Comparison of ENCODE assay signal across 1 fruit fly cellular context in genomic region chr3R:29157418-29158398, dm6.
TF ChIP-seq lines count a peak whose summit lies in the region.

Gene rdog (plus strand): TSS chr3R:29158122.

TF ChIP-seq in whole organism, embryonic, 481 proteins besides CTCF, POLR2A, EP300 and RAD21 (continued from another document and continues in another):
- TF ChIP-seq croc (GFP tag; conservative IDR thresholded peaks at IDR 0.05; lab: Robert Waterston, UW) (peak; percentile 68), p53 (GFP tag; optimal IDR thresholded peaks at IDR 0.05; lab: Kevin White, UChicago) (peak; percentile 42), inv (GFP tag; IDR thresholded peaks at IDR 0.05; lab: Robert Waterston, UW; ENCODE audit: partially characterized antibody) (no peak), Nf-YB (GFP tag; optimal IDR thresholded peaks at IDR 0.05; lab: Kevin White, UChicago) (peak; percentile 55), zen2 (GFP tag; IDR thresholded peaks at IDR 0.05; lab: Robert Waterston, UW; ENCODE audit: partially characterized antibody) (no peak), Sin3A (optimal IDR thresholded peaks at IDR 0.05; lab: Kevin White, UChicago) (peak; percentile 33), CG12071 (GFP tag; optimal IDR thresholded peaks at IDR 0.05; lab: Kevin White, UChicago) (peak; percentile 30), Stat92E (GFP tag; optimal IDR thresholded peaks at IDR 0.05; lab: Kevin White, UChicago) (peak in 1 of 3 experiments; percentile 89), CG7786 (GFP tag; optimal IDR thresholded peaks at IDR 0.05; lab: Kevin White, UChicago) (peak; percentile 80), maf-S (GFP tag; optimal IDR thresholded peaks at IDR 0.05; lab: Kevin White, UChicago) (peak; percentile 73), eve (GFP tag; optimal IDR thresholded peaks at IDR 0.05; lab: Kevin White, UChicago) (no peak), Neu2 (GFP tag; optimal IDR thresholded peaks at IDR 0.05; lab: Kevin White, UChicago; ENCODE audit: borderline replicate concordance) (peak; percentile 2), yki (optimal IDR thresholded peaks at IDR 0.05; lab: Kevin White, UChicago) (peak; percentile 5), Dfd (GFP tag; optimal IDR thresholded peaks at IDR 0.05; lab: Kevin White, UChicago) (no peak), Lim3 (GFP tag; IDR thresholded peaks at IDR 0.05; lab: Robert Waterston, UW) (0 out of 2 replicates have a peak, but pooled peaks have one; percentile 9), CG33557 (GFP tag; optimal IDR thresholded peaks at IDR 0.05; lab: Kevin White, UChicago) (peak; percentile 81), CG10321 (GFP tag; IDR thresholded peaks at IDR 0.05; lab: Robert Waterston, UW) (no peak), CG9797 (GFP tag; optimal IDR thresholded peaks at IDR 0.05; lab: Kevin White, UChicago) (no peak), nerfin-2 (GFP tag; IDR thresholded peaks at IDR 0.05; lab: Robert Waterston, UW; ENCODE audit: partially characterized antibody) (no peak), so (GFP tag; IDR thresholded peaks at IDR 0.05; lab: Robert Waterston, UW) (no peak; the same call in 2 of the 3 replicates), pb (GFP tag; optimal IDR thresholded peaks at IDR 0.05; lab: Kevin White, UChicago) (peak; percentile 28), hth (optimal IDR thresholded peaks at IDR 0.05; lab: Kevin White, UChicago) (no peak), CG17359 (tag; optimal IDR thresholded peaks at IDR 0.05; lab: Kevin White, UChicago) (peak; percentile 61), CG12769 (tag; optimal IDR thresholded peaks at IDR 0.05; lab: Kevin White, UChicago) (peak; percentile 77), CG9727 (GFP tag; optimal IDR thresholded peaks at IDR 0.05; lab: Kevin White, UChicago) (peak; percentile 89), ci (GFP tag; IDR thresholded peaks at IDR 0.05; lab: Robert Waterston, UW) (0 out of 3 replicates have a peak, but pooled peaks have one; percentile 6), Sry-δ (GFP tag; optimal IDR thresholded peaks at IDR 0.05; lab: Kevin White, UChicago) (peak; percentile 53), chn (GFP tag; optimal IDR thresholded peaks at IDR 0.05; lab: Kevin White, UChicago) (peak; percentile 88), CG6689 (GFP tag; IDR thresholded peaks at IDR 0.05; lab: Robert Waterston, UW) (peak; percentile 47), CG12391 (tag; optimal IDR thresholded peaks at IDR 0.05; lab: Kevin White, UChicago) (peak; percentile 85), Ets65A (GFP tag; lab: Kevin White, UChicago) (peak; percentile 98), Myb (GFP tag; optimal IDR thresholded peaks at IDR 0.05; lab: Kevin White, UChicago) (peak; percentile 55), sd (tag; optimal IDR thresholded peaks at IDR 0.05; lab: Kevin White, UChicago) (peak; percentile 48), CG17385 (GFP tag; optimal IDR thresholded peaks at IDR 0.05; lab: Kevin White, UChicago) (peak; percentile 71), Atf-2 (GFP tag; optimal IDR thresholded peaks at IDR 0.05; lab: Kevin White, UChicago) (peak; percentile 85), CG14667 (GFP tag; IDR thresholded peaks at IDR 0.05; lab: Robert Waterston, UW) (no peak), knrl (GFP tag; IDR thresholded peaks at IDR 0.05; lab: Robert Waterston, UW; ENCODE audit: partially characterized antibody) (no peak; the same call in 2 of the 3 replicates), CG3726 (GFP tag; IDR thresholded peaks at IDR 0.05; lab: Robert Waterston, UW) (no peak), Hand (GFP tag; optimal IDR thresholded peaks at IDR 0.05; lab: Kevin White, UChicago) (peak; percentile 73), Rx (GFP tag; IDR thresholded peaks at IDR 0.05; lab: Robert Waterston, UW) (peak; percentile 42; the same call in 1 of the 2 replicates), Eip74EF (GFP tag; optimal IDR thresholded peaks at IDR 0.05; lab: Kevin White, UChicago) (no peak), H15 (GFP tag; IDR thresholded peaks at IDR 0.05; lab: Robert Waterston, UW) (0 out of 3 replicates have a peak, but pooled peaks have one; percentile 17), repo (GFP tag; optimal IDR thresholded peaks at IDR 0.05; lab: Kevin White, UChicago) (peak; percentile 24), sens (GFP tag; lab: Kevin White, UChicago) (peak; percentile 98), NC2α (GFP tag; optimal IDR thresholded peaks at IDR 0.05; lab: Kevin White, UChicago) (peak; percentile 58), zen (tag; optimal IDR thresholded peaks at IDR 0.05; lab: Kevin White, UChicago) (peak; percentile 77), Lhr (GFP tag; optimal IDR thresholded peaks at IDR 0.05; lab: Kevin White, UChicago) (peak; percentile 34), Aef1 (GFP tag; IDR thresholded peaks at IDR 0.05; lab: Robert Waterston, UW) (peak; percentile 42; the same call in 1 of the 3 replicates), CG32767 (GFP tag; IDR thresholded peaks at IDR 0.05; lab: Robert Waterston, UW) (peak; percentile 65; the same call in 1 of the 2 replicates), wdn (GFP tag; IDR thresholded peaks at IDR 0.05; lab: Robert Waterston, UW) (peak; percentile 56), Deaf1 (tag; optimal IDR thresholded peaks at IDR 0.05; lab: Kevin White, UChicago) (peak; percentile 63), zfh1 (GFP tag; IDR thresholded peaks at IDR 0.05; lab: Robert Waterston, UW) (peak; percentile 50; the same call in 1 of the 3 replicates), Six4 (GFP tag; optimal IDR thresholded peaks at IDR 0.05; lab: Kevin White, UChicago) (peak; percentile 75), CG11504 (tag; optimal IDR thresholded peaks at IDR 0.05; lab: Kevin White, UChicago) (peak; percentile 75), dati (GFP tag; IDR thresholded peaks at IDR 0.05; lab: Robert Waterston, UW) (no peak), CG2199 (GFP tag; IDR thresholded peaks at IDR 0.05; lab: Robert Waterston, UW) (0 out of 3 replicates have a peak, but pooled peaks have one; percentile 39), wek (GFP tag; optimal IDR thresholded peaks at IDR 0.05; lab: Kevin White, UChicago) (peak; percentile 11), Optix (GFP tag; IDR thresholded peaks at IDR 0.05; lab: Robert Waterston, UW) (peak; percentile 72; the same call in 2 of the 3 replicates), CG18476 (GFP tag; optimal IDR thresholded peaks at IDR 0.05; lab: Kevin White, UChicago) (peak; percentile 85), CG8478 (optimal IDR thresholded peaks at IDR 0.05; lab: Kevin White, UChicago) (no peak), stc (GFP tag; IDR thresholded peaks at IDR 0.05; lab: Robert Waterston, UW) (peak; percentile 57; the same call in 1 of the 2 replicates), Opbp (GFP tag; IDR thresholded peaks at IDR 0.05; lab: Robert Waterston, UW; ENCODE audit: partially characterized antibody) (0 out of 3 replicates have a peak, but pooled peaks have one; percentile 46), odd (GFP tag; optimal IDR thresholded peaks at IDR 0.05; lab: Kevin White, UChicago) (peak; percentile 71), tap (tag; optimal IDR thresholded peaks at IDR 0.05; lab: Kevin White, UChicago) (peak; percentile 73), CG16815 (GFP tag; optimal IDR thresholded peaks at IDR 0.05; lab: Kevin White, UChicago) (peak; percentile 79), pzg (GFP tag; optimal IDR thresholded peaks at IDR 0.05; lab: Kevin White, UChicago) (peak; percentile 20), prd (optimal IDR thresholded peaks at IDR 0.05; lab: Kevin White, UChicago) (no peak), prd (GFP tag; IDR thresholded peaks at IDR 0.05; lab: Robert Waterston, UW) (peak; percentile 65; the same call in 2 of the 3 replicates), Atf3 (GFP tag; optimal IDR thresholded peaks at IDR 0.05; lab: Kevin White, UChicago) (peak; percentile 72), CrebB (tag; optimal IDR thresholded peaks at IDR 0.05; lab: Kevin White, UChicago) (peak; percentile 68), CG14014 (GFP tag; IDR thresholded peaks at IDR 0.05; lab: Robert Waterston, UW) (peak; percentile 40; the same call in 1 of the 2 replicates), CG10366 (GFP tag; IDR thresholded peaks at IDR 0.05; lab: Robert Waterston, UW) (peak; percentile 28; the same call in 1 of the 2 replicates), CG4707 (GFP tag; optimal IDR thresholded peaks at IDR 0.05; lab: Kevin White, UChicago) (peak; percentile 3), CG18011 (GFP tag; optimal IDR thresholded peaks at IDR 0.05; lab: Kevin White, UChicago) (peak; percentile 1), pan (optimal IDR thresholded peaks at IDR 0.05; lab: Kevin White, UChicago) (peak in 1 of 2 experiments; percentile 85), pan (GFP tag; optimal IDR thresholded peaks at IDR 0.05 in 1 of 2, IDR thresholded peaks at IDR 0.05 in 1 of 2) (peak; percentile 47 to 81), CG8924 (tag; optimal IDR thresholded peaks at IDR 0.05; lab: Kevin White, UChicago) (peak; percentile 79), insv (GFP tag; optimal IDR thresholded peaks at IDR 0.05; lab: Kevin White, UChicago) (peak; percentile 33 to 40), CG2712 (tag; optimal IDR thresholded peaks at IDR 0.05; lab: Kevin White, UChicago) (no peak), CG5180 (GFP tag; optimal IDR thresholded peaks at IDR 0.05; lab: Kevin White, UChicago) (peak; percentile 57), CG9215 (GFP tag; IDR thresholded peaks at IDR 0.05; lab: Robert Waterston, UW) (0 out of 2 replicates have a peak, but pooled peaks have one; percentile 37), D (optimal IDR thresholded peaks at IDR 0.05; lab: Kevin White, UChicago) (no peak), D (GFP tag; optimal IDR thresholded peaks at IDR 0.05; lab: Kevin White, UChicago) (peak; percentile 63), dimm (GFP tag; IDR thresholded peaks at IDR 0.05; lab: Robert Waterston, UW) (no peak), Ets97D (GFP tag; optimal IDR thresholded peaks at IDR 0.05; lab: Kevin White, UChicago) (peak; percentile 39), Chrac-16 (GFP tag; optimal IDR thresholded peaks at IDR 0.05; lab: Kevin White, UChicago) (peak; percentile 84), gsb-n (tag; optimal IDR thresholded peaks at IDR 0.05; lab: Kevin White, UChicago) (peak; percentile 76), cg (GFP tag; optimal IDR thresholded peaks at IDR 0.05; lab: Kevin White, UChicago) (no peak), Bteb2 (GFP tag; optimal IDR thresholded peaks at IDR 0.05; lab: Kevin White, UChicago) (peak; percentile 65), CG9932 (GFP tag; IDR thresholded peaks at IDR 0.05; lab: Robert Waterston, UW) (peak; percentile 56), schlank (tag; optimal IDR thresholded peaks at IDR 0.05; lab: Kevin White, UChicago) (peak; percentile 22), CG9609 (GFP tag; optimal IDR thresholded peaks at IDR 0.05; lab: Kevin White, UChicago) (peak; percentile 75), CG31365 (tag; optimal IDR thresholded peaks at IDR 0.05; lab: Kevin White, UChicago) (no peak), gsb (GFP tag; IDR thresholded peaks at IDR 0.05; lab: Robert Waterston, UW) (no peak), Hr78 (GFP tag; optimal IDR thresholded peaks at IDR 0.05; lab: Kevin White, UChicago) (no peak), PHDP (tag; optimal IDR thresholded peaks at IDR 0.05; lab: Kevin White, UChicago) (peak; percentile 65), Nf-YA (GFP tag; IDR thresholded peaks at IDR 0.05; lab: Robert Waterston, UW) (no peak; the same call in 1 of the 2 replicates), CG1647 (GFP tag; optimal IDR thresholded peaks at IDR 0.05; lab: Kevin White, UChicago) (peak; percentile 47), CG4360 (GFP tag; IDR thresholded peaks at IDR 0.05; lab: Robert Waterston, UW) (no peak; the same call in none of the 2 replicates), CG7745 (tag; optimal IDR thresholded peaks at IDR 0.05; lab: Kevin White, UChicago) (no peak), org-1 (GFP tag; optimal IDR thresholded peaks at IDR 0.05; lab: Kevin White, UChicago) (peak; percentile 68), NC2β (GFP tag; optimal IDR thresholded peaks at IDR 0.05; lab: Kevin White, UChicago) (peak; percentile 85), jigr1 (GFP tag; IDR thresholded peaks at IDR 0.05; lab: Robert Waterston, UW) (no peak), da (GFP tag; optimal IDR thresholded peaks at IDR 0.05; lab: Kevin White, UChicago) (peak; percentile 20), zf30C (GFP tag; optimal IDR thresholded peaks at IDR 0.05; lab: Kevin White, UChicago) (no peak), gfzf (GFP tag; optimal IDR thresholded peaks at IDR 0.05; lab: Kevin White, UChicago) (no peak), Dek (tag; optimal IDR thresholded peaks at IDR 0.05; lab: Kevin White, UChicago) (peak; percentile 65), Fer3 (tag; optimal IDR thresholded peaks at IDR 0.05; lab: Kevin White, UChicago) (peak; percentile 56), ewg (GFP tag; optimal IDR thresholded peaks at IDR 0.05; lab: Kevin White, UChicago) (peak; percentile 37), lola (GFP tag; optimal IDR thresholded peaks at IDR 0.05; lab: Kevin White, UChicago) (peak in 1 of 3 experiments; percentile 81), MTF-1 (GFP tag; optimal IDR thresholded peaks at IDR 0.05; lab: Kevin White, UChicago; ENCODE audit: borderline replicate concordance) (no peak), sqz (GFP tag; optimal IDR thresholded peaks at IDR 0.05; lab: Kevin White, UChicago) (peak; percentile 38), CG17612 (GFP tag; IDR thresholded peaks at IDR 0.05; lab: Robert Waterston, UW) (no peak), Max (GFP tag; optimal IDR thresholded peaks at IDR 0.05; lab: Kevin White, UChicago) (peak; percentile 93), D19B (GFP tag; optimal IDR thresholded peaks at IDR 0.05; lab: Kevin White, UChicago) (peak; percentile 99), CG2202 (tag; optimal IDR thresholded peaks at IDR 0.05; lab: Kevin White, UChicago) (peak; percentile 54), trem (tag; optimal IDR thresholded peaks at IDR 0.05; lab: Kevin White, UChicago) (peak; percentile 84), Dbx (GFP tag; IDR thresholded peaks at IDR 0.05; lab: Robert Waterston, UW) (peak; percentile 43; the same call in 1 of the 3 replicates), BtbVII (GFP tag; optimal IDR thresholded peaks at IDR 0.05; lab: Kevin White, UChicago) (peak; percentile 63), kni (GFP tag; optimal IDR thresholded peaks at IDR 0.05; lab: Kevin White, UChicago) (peak; percentile 34), CG2120 (GFP tag; optimal IDR thresholded peaks at IDR 0.05; lab: Kevin White, UChicago) (peak; percentile 88), CG30020 (tag; optimal IDR thresholded peaks at IDR 0.05; lab: Kevin White, UChicago) (peak; percentile 46), shn (GFP tag; optimal IDR thresholded peaks at IDR 0.05; lab: Kevin White, UChicago) (peak; percentile 81), ssp (GFP tag; IDR thresholded peaks at IDR 0.05; lab: Robert Waterston, UW) (peak; percentile 51; the same call in 1 of the 2 replicates), CG12299 (tag; optimal IDR thresholded peaks at IDR 0.05; lab: Kevin White, UChicago) (peak; percentile 63), CG10209 (GFP tag; optimal IDR thresholded peaks at IDR 0.05; lab: Kevin White, UChicago) (peak; percentile 81), vfl (GFP tag; optimal IDR thresholded peaks at IDR 0.05; lab: Kevin White, UChicago) (peak; percentile 49), CG17568 (GFP tag; optimal IDR thresholded peaks at IDR 0.05; lab: Kevin White, UChicago) (no peak)
